Worm (Caenorhabditis elegans): Measurements from ENCODE around the gene npr-25.

- TF ChIP-seq lin-13 (tag; optimal IDR thresholded peaks at IDR 0.05) (no peak), lsy-2 (tag; optimal IDR thresholded peaks at IDR 0.05) (no peak), snpc-4 (tag; optimal IDR thresholded peaks at IDR 0.05) (no peak), nhr-237 (tag; optimal IDR thresholded peaks at IDR 0.05) (no peak), sptf-1 (tag; optimal IDR thresholded peaks at IDR 0.05) (no peak), nhr-76 (tag; optimal IDR thresholded peaks at IDR 0.05) (no peak)
Observed at ce11 chrV:11398616-11399015, 45.8 kb upstream of the npr-25 start, which contains the start of gene nas-17.
